Fruit fly (Drosophila melanogaster) Kc167 (cell line): Measurements from ENCODE around the gene PK1-R.

ENCODE experiments used
- Sin3A ChIP-seq: fragments of >200 bp; optimal IDR thresholded peaks from 2 replicates; lab custom pipeline; 2018; ENCODE audit warnings: missing external identifiers
- h ChIP-seq: fragments of >200 bp; optimal IDR thresholded peaks from 3 replicates; lab custom pipeline; 2018; ENCODE audit warnings: missing external identifiers
- ttk ChIP-seq: sonication (Bioruptor generic); optimal IDR thresholded peaks from 2 replicates; lab custom pipeline; 2017; ENCODE audit warnings: missing external identifiers

DNA sequence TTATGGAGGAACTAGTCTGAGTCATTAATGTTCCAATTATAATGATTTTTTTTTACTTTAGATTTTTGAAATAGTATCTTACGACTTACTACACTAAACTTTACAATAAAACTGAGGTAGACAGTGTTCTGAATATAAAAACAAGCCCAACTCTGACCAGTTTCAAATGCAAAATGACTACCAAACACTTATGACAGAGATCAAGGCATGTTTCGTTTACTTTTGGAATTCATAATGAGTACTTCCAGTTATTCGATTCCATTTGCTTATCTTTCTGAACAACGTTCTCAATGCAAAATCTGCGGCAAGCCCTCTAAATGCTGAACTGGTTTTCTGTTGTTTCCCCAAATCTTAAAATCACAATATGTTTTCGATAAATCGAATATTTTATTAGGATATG lies 48.9 kb upstream of the PK1-R start, which contains the start of gene CG14355:
- TF ChIP-seq Sin3A (no peak), ttk (lab: Kevin White, UChicago) (no peak), h (lab: Kevin White, UChicago) (no peak)
